Worm (Caenorhabditis elegans) whole organism, young adult: ENCODE measurements around the gene R07E5.7.
"Not testable (repeated sequence)": the region's sequence is repeated elsewhere in the genome, so short reads cannot be mapped to it uniquely, and the experiment has no call there.

Experiments used
- B0261.1 ChIP-seq: sonication (generic microtip); optimal IDR thresholded peaks from 2 replicates; lab custom pipeline; 2016; ENCODE audit warnings: mild to moderate bottlenecking, missing genetic modification characterization, moderate library complexity, missing compliant biosample characterization
- C06A6.2 ChIP-seq: fragments of 200-800 bp; sonication (Bioruptor generic); conservative IDR thresholded peaks from 2 replicates; pipeline ENCODE4 v1.3.6; 2022; ENCODE audit warnings: missing genetic modification characterization, missing compliant biosample characterization
- F33H1.4 ChIP-seq: fragments of 200-800 bp; sonication (Bioruptor generic); IDR thresholded peaks from 2 replicates; pipeline ENCODE4 v1.3.6; 2022; ENCODE audit warnings: missing genetic modification reagents, missing genetic modification characterization, missing compliant biosample characterization
- K11D2.4 ChIP-seq: fragments of 200-800 bp; sonication (Bioruptor generic); IDR thresholded peaks from 2 replicates; pipeline ENCODE4 v1.3.6; 2022; ENCODE audit warnings: missing genetic modification reagents, missing genetic modification characterization, missing compliant biosample characterization
- Y53G8AR.9 ChIP-seq: fragments of 200-800 bp; sonication (Bioruptor generic); conservative IDR thresholded peaks from 2 replicates; pipeline ENCODE4 v1.3.6; 2022; ENCODE audit warnings: missing genetic modification reagents, missing genetic modification characterization, missing compliant biosample characterization
- Y56A3A.18 ChIP-seq: fragments of 200-800 bp; sonication (Bioruptor generic); IDR thresholded peaks from 2 replicates; pipeline ENCODE4 v1.3.6; 2022; ENCODE audit warnings: missing genetic modification reagents, missing genetic modification characterization, missing compliant biosample characterization
- Y95B8A.8 ChIP-seq: fragments of 200-800 bp; sonication (Bioruptor generic); IDR thresholded peaks from 2 replicates; pipeline ENCODE4 v1.3.6; 2022; ENCODE audit warnings: missing genetic modification reagents, missing genetic modification characterization, missing compliant biosample characterization
- ZK185.1 ChIP-seq: sonication (generic microtip); optimal IDR thresholded peaks from 2 replicates; lab custom pipeline; 2016; ENCODE audit warnings: mild to moderate bottlenecking, missing genetic modification characterization, missing compliant biosample characterization; ENCODE audit not compliant: poor library complexity, severe bottlenecking
- attf-5 ChIP-seq: fragments of 200-800 bp; sonication (Bioruptor generic); optimal IDR thresholded peaks from 2 replicates; lab custom pipeline; 2018; ENCODE audit warnings: mild to moderate bottlenecking, missing genetic modification characterization, missing compliant biosample characterization
- cebp-1 ChIP-seq, 2 experiments: fragments of 200-800 bp in 1 of 2; sonication (Bioruptor generic) in 1 of 2; sonication (generic microtip) in 1 of 2; IDR thresholded peaks in 1 of 2; optimal IDR thresholded peaks in 1 of 2; 2 replicates each; pipeline versions ENCODE4 v1.3.6 to Lab custom; 2017 to 2022; ENCODE audit warnings: missing compliant biosample characterization in 2 of 2, missing genetic modification characterization in 2 of 2, mild to moderate bottlenecking in 1 of 2, missing genetic modification reagents in 1 of 2, moderate library complexity in 1 of 2
- ceh-27 ChIP-seq: fragments of 200-800 bp; sonication (Bioruptor generic); optimal IDR thresholded peaks from 2 replicates; lab custom pipeline; 2018; ENCODE audit warnings: mild to moderate bottlenecking, missing genetic modification characterization, moderate library complexity, missing compliant biosample characterization
- ceh-79 ChIP-seq: sonication (generic microtip); optimal IDR thresholded peaks from 2 replicates; lab custom pipeline; 2017; ENCODE audit warnings: mild to moderate bottlenecking, missing genetic modification characterization, missing compliant biosample characterization
- chd-7 ChIP-seq: sonication (generic microtip); optimal IDR thresholded peaks from 2 replicates; lab custom pipeline; 2016; ENCODE audit warnings: mild to moderate bottlenecking, missing genetic modification characterization, moderate library complexity, missing compliant biosample characterization
- die-1 ChIP-seq: sonication (generic microtip); optimal IDR thresholded peaks from 2 replicates; lab custom pipeline; 2016; ENCODE audit warnings: missing genotype, mild to moderate bottlenecking, missing genetic modification characterization, missing compliant biosample characterization
- dox-1 ChIP-seq: fragments of 200-800 bp; sonication (Bioruptor generic); IDR thresholded peaks from 2 replicates; pipeline ENCODE4 v1.3.6; 2022; ENCODE audit warnings: missing genetic modification reagents, missing genetic modification characterization, missing compliant biosample characterization
- dpff-1 ChIP-seq: sonication (generic microtip); optimal IDR thresholded peaks from 2 replicates; lab custom pipeline; 2017; ENCODE audit warnings: mild to moderate bottlenecking, missing genetic modification characterization, missing compliant biosample characterization
- egl-44 ChIP-seq: fragments of 200-800 bp; sonication (Bioruptor generic); IDR thresholded peaks from 2 replicates; pipeline ENCODE4 v1.3.6; 2022; ENCODE audit warnings: missing genetic modification reagents, missing genetic modification characterization, missing compliant biosample characterization
- ekl-4 ChIP-seq: fragments of 200-800 bp; sonication (Bioruptor generic); IDR thresholded peaks from 2 replicates; pipeline ENCODE4 v1.3.6; 2022; ENCODE audit warnings: missing genetic modification reagents, missing genetic modification characterization, missing compliant biosample characterization
- gei-17 ChIP-seq: fragments of 200-800 bp; sonication (Bioruptor generic); optimal IDR thresholded peaks from 2 replicates; lab custom pipeline; 2018; ENCODE audit warnings: mild to moderate bottlenecking, missing genetic modification characterization, missing compliant biosample characterization
- him-1 ChIP-seq: sonication (generic microtip); optimal IDR thresholded peaks from 2 replicates; lab custom pipeline; 2016; ENCODE audit warnings: missing genotype, missing genetic modification reagents, missing genetic modification characterization, missing compliant biosample characterization
- hmg-1.2 ChIP-seq: fragments of 200-800 bp; sonication (Bioruptor generic); IDR thresholded peaks from 2 replicates; pipeline ENCODE4 v1.3.6; 2022; ENCODE audit warnings: missing genetic modification reagents, missing genetic modification characterization, missing compliant biosample characterization
- lin-26 ChIP-seq: fragments of 200-800 bp; sonication (Bioruptor generic); IDR thresholded peaks from 2 replicates; pipeline ENCODE4 v1.3.6; 2022; ENCODE audit warnings: missing genetic modification reagents, missing genetic modification characterization, missing compliant biosample characterization
- lin-35 ChIP-seq, 3 experiments: fragments of 150-350 bp in 2 of 3; sonication (generic microtip) in 1 of 3; optimal IDR thresholded peaks; 2 replicates each; lab custom pipeline; 2014 to 2018; ENCODE audit warnings: missing biosample characterization in 3 of 3, missing genetic modification characterization in 3 of 3, missing genetic modification reagents in 3 of 3
- lin-40 ChIP-seq: sonication (generic microtip); optimal IDR thresholded peaks from 2 replicates; lab custom pipeline; 2016; ENCODE audit warnings: missing genetic modification characterization, mild to moderate bottlenecking, missing compliant biosample characterization, missing genotype, missing genetic modification reagents
- lin-54 ChIP-seq: fragments of 200-800 bp; sonication (Bioruptor generic); optimal IDR thresholded peaks from 2 replicates; lab custom pipeline; 2018; ENCODE audit warnings: mild to moderate bottlenecking, missing genetic modification characterization, missing compliant biosample characterization
- lsl-1 ChIP-seq: fragments of 200-800 bp; sonication (Bioruptor generic); optimal IDR thresholded peaks from 2 replicates; lab custom pipeline; 2018; ENCODE audit warnings: mild to moderate bottlenecking, missing genetic modification characterization, moderate library complexity, missing compliant biosample characterization
- madf-6 ChIP-seq: fragments of 200-800 bp; sonication (Bioruptor generic); IDR thresholded peaks from 2 replicates; pipeline ENCODE4 v1.3.6; 2022; ENCODE audit warnings: missing genetic modification reagents, missing genetic modification characterization, missing compliant biosample characterization
- madf-8 ChIP-seq: fragments of 200-800 bp; sonication (Bioruptor generic); conservative IDR thresholded peaks from 2 replicates; pipeline ENCODE4 v1.3.6; 2022; ENCODE audit warnings: missing genetic modification reagents, missing genetic modification characterization, missing compliant biosample characterization
- mcd-1 ChIP-seq: fragments of 200-800 bp; sonication (Bioruptor generic); IDR thresholded peaks from 2 replicates; pipeline ENCODE4 v1.3.6; 2022; ENCODE audit warnings: missing genetic modification reagents, missing genetic modification characterization, missing compliant biosample characterization
- nfyb-1 ChIP-seq: fragments of 200-800 bp; sonication (Bioruptor generic); IDR thresholded peaks from 2 replicates; pipeline ENCODE4 v1.3.6; 2022; ENCODE audit warnings: missing genetic modification reagents, missing genetic modification characterization, missing compliant biosample characterization
- pbrm-1 ChIP-seq: fragments of 200-800 bp; sonication (Bioruptor generic); IDR thresholded peaks from 2 replicates; pipeline ENCODE4 v1.3.6; 2022; ENCODE audit warnings: missing genetic modification reagents, missing genetic modification characterization, missing compliant biosample characterization
- rcor-1 ChIP-seq: fragments of 200-800 bp; sonication (Bioruptor generic); IDR thresholded peaks from 2 replicates; pipeline ENCODE4 v1.3.6; 2022; ENCODE audit warnings: missing genetic modification reagents, missing genetic modification characterization, missing compliant biosample characterization
- repo-1 ChIP-seq: sonication (generic microtip); optimal IDR thresholded peaks from 2 replicates; lab custom pipeline; 2017; ENCODE audit warnings: mild to moderate bottlenecking, missing genetic modification characterization, missing compliant biosample characterization
- rpc-1 ChIP-seq, 2 experiments: fragments of 150-350 bp in 1 of 2; sonication (generic microtip) in 1 of 2; optimal IDR thresholded peaks; 2 replicates each; lab custom pipeline; 2014 to 2018; ENCODE audit warnings: missing biosample characterization in 1 of 2, missing genetic modification characterization in 1 of 2, missing genetic modification reagents in 1 of 2, missing genotype in 1 of 2
- snpc-1.1 ChIP-seq: sonication (generic microtip); optimal IDR thresholded peaks from 2 replicates; lab custom pipeline; 2017; ENCODE audit warnings: missing genetic modification characterization, mild to moderate bottlenecking, missing compliant biosample characterization, antibody characterized with exemption, moderate library complexity, missing genotype, missing genetic modification reagents; ENCODE audit not compliant: insufficient read depth
- snpc-3.4 ChIP-seq: sonication (generic microtip); optimal IDR thresholded peaks from 2 replicates; lab custom pipeline; 2017; ENCODE audit warnings: missing genetic modification characterization, mild to moderate bottlenecking, missing compliant biosample characterization, antibody characterized with exemption, moderate library complexity, missing genotype, missing genetic modification reagents
- snpc-4 ChIP-seq, 5 experiments: fragments of 150-350 bp in 1 of 5; sonication (generic microtip) in 4 of 5; optimal IDR thresholded peaks; 2 replicates each; lab custom pipeline; 2014 to 2018; ENCODE audit warnings: missing genetic modification characterization in 5 of 5, missing biosample characterization in 3 of 5, antibody characterized with exemption in 2 of 5, mild to moderate bottlenecking in 2 of 5, missing compliant biosample characterization in 2 of 5, missing genotype in 2 of 5, moderate library complexity in 2 of 5, missing genetic modification reagents in 1 of 5
- tbp1 ChIP-seq: fragments of 200-800 bp; sonication (Bioruptor generic); optimal IDR thresholded peaks from 2 replicates; lab custom pipeline; 2018; ENCODE audit warnings: mild to moderate bottlenecking, missing genetic modification characterization, missing compliant biosample characterization
- ztf-18 ChIP-seq: sonication (generic microtip); optimal IDR thresholded peaks from 2 replicates; lab custom pipeline; 2016; ENCODE audit warnings: missing genotype, mild to moderate bottlenecking, missing genetic modification characterization, missing compliant biosample characterization
- ztf-25 ChIP-seq: fragments of 200-800 bp; sonication (Bioruptor generic); IDR thresholded peaks from 2 replicates; pipeline ENCODE4 v1.3.6; 2022; ENCODE audit warnings: missing genetic modification reagents, missing genetic modification characterization, missing compliant biosample characterization
- ztf-6 ChIP-seq: fragments of 200-800 bp; sonication (Bioruptor generic); IDR thresholded peaks from 2 replicates; pipeline ENCODE4 v1.3.6; 2022; ENCODE audit warnings: missing genetic modification reagents, missing genetic modification characterization, missing compliant biosample characterization

Gene R07E5.7

ce11 chrIII:4414041-4414440 lies 4.9 kb downstream of the R07E5.7 start:
- TF ChIP-seq lin-54 (GFP tag; lab: Kevin White, UChicago) = peak; percentile 39
- TF ChIP-seq repo-1 = peak; percentile 54
- TF ChIP-seq attf-5 (GFP tag; lab: Kevin White, UChicago) = peak; percentile 31
- TF ChIP-seq ztf-6 = 0 out of 2 replicates have a peak, but pooled peaks have one; percentile 25
- peak; percentile 68 for TF ChIP-seq madf-6 (GFP tag; lab: Robert Waterston, UW)
- TF ChIP-seq K11D2.4 (GFP tag; lab: Robert Waterston, UW) = 0 out of 2 replicates have a peak, but pooled peaks have one; percentile 35
- TF ChIP-seq pbrm-1 (GFP tag; lab: Robert Waterston, UW) = peak; percentile 58; the same call in 1 of the 2 replicates
- TF ChIP-seq him-1 (tag; lab: Kevin White, UChicago) = peak; percentile 60
- TF ChIP-seq ceh-27 (GFP tag; lab: Kevin White, UChicago) = peak; percentile 7
- peak; percentile 28 for TF ChIP-seq gei-17 (GFP tag; lab: Kevin White, UChicago)
- peak; percentile 2 for TF ChIP-seq die-1 (tag; lab: Kevin White, UChicago)
- TF ChIP-seq hmg-1.2 (GFP tag; lab: Robert Waterston, UW) = peak; percentile 64
- peak; percentile 65 for TF ChIP-seq mcd-1 (GFP tag; lab: Robert Waterston, UW)
- TF ChIP-seq ZK185.1 = peak; percentile 38
- peak; percentile 17; the same call in 1 of the 2 replicates for TF ChIP-seq F33H1.4 (GFP tag; lab: Robert Waterston, UW)
- TF ChIP-seq ztf-25 (GFP tag; lab: Robert Waterston, UW) = 0 out of 2 replicates have a peak, but pooled peaks have one; percentile 55
- TF ChIP-seq snpc-1.1 (tag; lab: Kevin White, UChicago) = peak; percentile 70
- TF ChIP-seq Y53G8AR.9 = peak; percentile 68
- TF ChIP-seq dox-1 = peak; percentile 64
- TF ChIP-seq B0261.1 (tag; lab: Kevin White, UChicago) = peak; percentile 61
- TF ChIP-seq C06A6.2 (GFP tag; lab: Robert Waterston, UW) = peak; percentile 46; the same call in 1 of the 2 replicates
- TF ChIP-seq lin-40 (tag; lab: Kevin White, UChicago) = peak; percentile 49
- TF ChIP-seq lsl-1 (GFP tag; lab: Kevin White, UChicago) = peak; percentile 26
- peak; percentile 50 for TF ChIP-seq rpc-1 (optimal IDR thresholded peaks at IDR 0.05; lab: Kevin White, UChicago)
- TF ChIP-seq rpc-1 (tag; optimal IDR thresholded peaks at IDR 0.05; lab: Kevin White, UChicago) = peak; percentile 70
- TF ChIP-seq nfyb-1 (GFP tag; lab: Robert Waterston, UW) = peak; percentile 78; the same call in 1 of the 2 replicates
- peak; percentile 74 for TF ChIP-seq rcor-1
- TF ChIP-seq ztf-18 = peak; percentile 34
- TF ChIP-seq lin-35 (GFP tag; optimal IDR thresholded peaks at IDR 0.05; lab: Kevin White, UChicago) = peak in 1 of 3 experiments; percentile 52
- TF ChIP-seq snpc-4 (GFP tag; optimal IDR thresholded peaks at IDR 0.05; lab: Kevin White, UChicago) = peak; percentile 92
- peak; percentile 94 to 99 (median 96) for TF ChIP-seq snpc-4 (tag; optimal IDR thresholded peaks at IDR 0.05; lab: Kevin White, UChicago)
- TF ChIP-seq Y56A3A.18 (GFP tag; lab: Robert Waterston, UW) = 0 out of 2 replicates have a peak, but pooled peaks have one; percentile 64
- TF ChIP-seq ceh-79 (tag; lab: Kevin White, UChicago) = peak; percentile 56
- not testable (repeated sequence) for TF ChIP-seq cebp-1 (GFP tag; IDR thresholded peaks at IDR 0.05; lab: Robert Waterston, UW)
- TF ChIP-seq cebp-1 (tag; optimal IDR thresholded peaks at IDR 0.05; lab: Kevin White, UChicago) = peak; percentile 77
- peak; percentile 54; the same call in 1 of the 2 replicates for TF ChIP-seq egl-44 (GFP tag; lab: Robert Waterston, UW)
- TF ChIP-seq snpc-3.4 = peak; percentile 73
- peak; percentile 78 for TF ChIP-seq lin-26 (GFP tag; lab: Robert Waterston, UW)
- TF ChIP-seq dpff-1 (tag; lab: Kevin White, UChicago) = peak; percentile 57
- TF ChIP-seq madf-8 (GFP tag; lab: Robert Waterston, UW) = 0 out of 2 replicates have a peak, but pooled peaks have one; percentile 12
- TF ChIP-seq ekl-4 (GFP tag; lab: Robert Waterston, UW) = peak; percentile 74; the same call in 1 of the 2 replicates
- TF ChIP-seq tbp1 = peak; percentile 80
- peak; percentile 61 for TF ChIP-seq chd-7 (tag; lab: Kevin White, UChicago)
- 0 out of 2 replicates have a peak, but pooled peaks have one; percentile 16 for TF ChIP-seq Y95B8A.8 (GFP tag; lab: Robert Waterston, UW)
